Fruit fly (Drosophila melanogaster): ENCODE measurements around the gene CG7484.

dm6 chr3L:17668945-17669779 lies 14.7 kb downstream of the CG7484 start, which contains the start of gene Crtc:
- TF ChIP-seq pan (optimal IDR thresholded peaks at IDR 0.05): no peak
- no peak for TF ChIP-seq usp (GFP tag; optimal IDR thresholded peaks at IDR 0.05)
- no peak for TF ChIP-seq psq (optimal IDR thresholded peaks at IDR 0.05)
- TF ChIP-seq EcR (GFP tag; optimal IDR thresholded peaks at IDR 0.05): no peak
- no peak for TF ChIP-seq Dll (optimal IDR thresholded peaks at IDR 0.05)
